Fruit fly (Drosophila melanogaster) S2 (cell line): ENCODE data around the gene CG13937.

ENCODE experiments used
- CG8478 ChIP-seq: fragments of >200 bp; optimal IDR thresholded peaks from 2 replicates; lab custom pipeline; 2018
- CTCF ChIP-seq, 2 experiments: fragments of >200 bp; optimal IDR thresholded peaks; 2 replicates each; lab custom pipeline; 2018

The CG13937 gene

DNA sequence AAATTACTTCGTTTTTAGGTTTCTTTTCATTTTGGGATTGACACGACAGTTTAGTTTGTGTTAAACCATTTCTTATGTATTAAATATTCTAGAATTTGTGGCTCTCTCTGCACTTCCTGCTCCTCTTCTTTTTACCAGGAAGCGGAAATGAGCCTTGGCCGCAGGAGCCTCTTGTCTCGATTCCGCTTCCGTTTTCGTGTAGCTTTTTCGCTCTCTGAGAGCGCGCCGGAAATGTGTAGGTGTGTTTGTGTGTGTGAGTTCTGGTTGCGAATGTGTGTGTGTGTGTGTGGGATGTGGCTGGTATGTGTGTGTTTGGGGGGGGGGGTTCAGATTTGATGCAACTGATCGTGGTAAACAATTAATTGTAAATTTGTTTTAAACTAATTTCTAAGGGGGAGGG is 23.3 kb downstream of the CG13937 start:
- no peak for TF ChIP-seq CTCF (optimal IDR thresholded peaks at IDR 0.05; lab: Kevin White, UChicago)
- TF ChIP-seq CG8478 (lab: Kevin White, UChicago), result no peak

DNA sequence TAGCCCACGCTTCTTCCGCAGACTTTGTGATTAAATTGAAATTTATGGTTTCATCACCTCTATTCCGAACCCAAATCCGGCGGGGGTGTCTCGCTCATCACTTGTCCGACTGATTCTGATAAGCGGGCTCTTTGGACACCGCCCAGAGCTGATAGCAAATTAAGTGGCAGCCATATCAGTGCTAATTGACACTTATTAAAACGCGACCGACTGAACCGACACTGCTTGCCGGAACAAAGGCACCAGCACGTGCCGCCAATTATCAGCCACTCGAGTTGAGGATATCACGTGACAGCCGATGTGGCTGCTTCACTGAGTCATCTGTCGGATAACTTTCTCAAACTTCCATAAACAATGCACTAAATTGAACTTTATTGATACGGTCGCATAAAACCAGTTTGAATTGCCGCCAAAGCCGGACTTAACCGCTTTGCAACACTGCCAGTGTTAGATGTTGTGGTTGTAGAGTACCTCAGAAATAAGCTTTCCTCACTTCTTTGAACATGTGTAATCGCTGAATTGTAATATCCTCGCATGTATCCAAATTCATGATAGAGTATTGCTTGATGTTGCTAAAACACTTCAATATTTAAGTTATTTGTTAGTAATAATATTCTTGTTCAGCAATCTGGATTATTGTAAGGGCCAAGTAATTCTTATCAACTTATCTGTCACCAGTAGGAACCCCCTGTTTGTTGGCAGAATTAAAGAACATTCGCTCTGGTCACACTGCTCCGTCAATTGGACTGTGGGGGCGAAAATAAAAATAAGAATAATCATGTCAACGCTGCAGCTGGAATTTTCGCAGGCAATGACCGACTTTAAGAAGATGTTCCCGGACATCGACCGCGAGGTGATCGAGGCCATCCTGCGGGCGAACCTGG is 26.1 kb downstream of the CG13937 start, which contains the start of gene CG12024:
Gene CG12024, plus strand, starts transcription at position 699 of the 884 bp plus-strand sequence.
- no peak for TF ChIP-seq CTCF (optimal IDR thresholded peaks at IDR 0.05; lab: Kevin White, UChicago)
- no peak for TF ChIP-seq CG8478 (lab: Kevin White, UChicago)

DNA sequence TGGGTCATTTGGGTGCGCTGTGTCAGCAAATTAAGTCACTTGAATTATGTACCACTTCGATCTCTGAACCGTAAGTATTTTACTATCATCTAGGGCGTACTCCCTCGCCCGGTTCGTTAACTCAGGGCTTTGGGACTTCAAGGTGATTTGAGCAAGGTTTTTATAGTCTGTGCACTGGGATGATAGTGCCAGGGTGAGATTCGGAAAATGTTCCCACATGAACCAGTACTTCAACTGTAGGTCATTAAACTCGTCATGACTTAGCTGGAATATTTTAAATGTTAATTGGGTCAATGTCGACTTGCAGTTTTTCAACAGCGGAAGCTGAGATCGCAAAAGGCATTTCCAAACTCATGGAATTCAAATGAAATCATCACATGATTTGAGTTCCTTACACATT is 27.4 kb downstream of the CG13937 start, which contains the start of gene CNMa:
Gene CNMa, minus strand, starts transcription at position 101 of the 400 bp plus-strand sequence.
- no peak for TF ChIP-seq CG8478 (lab: Kevin White, UChicago)
- TF ChIP-seq CTCF (optimal IDR thresholded peaks at IDR 0.05; lab: Kevin White, UChicago), result no peak

DNA sequence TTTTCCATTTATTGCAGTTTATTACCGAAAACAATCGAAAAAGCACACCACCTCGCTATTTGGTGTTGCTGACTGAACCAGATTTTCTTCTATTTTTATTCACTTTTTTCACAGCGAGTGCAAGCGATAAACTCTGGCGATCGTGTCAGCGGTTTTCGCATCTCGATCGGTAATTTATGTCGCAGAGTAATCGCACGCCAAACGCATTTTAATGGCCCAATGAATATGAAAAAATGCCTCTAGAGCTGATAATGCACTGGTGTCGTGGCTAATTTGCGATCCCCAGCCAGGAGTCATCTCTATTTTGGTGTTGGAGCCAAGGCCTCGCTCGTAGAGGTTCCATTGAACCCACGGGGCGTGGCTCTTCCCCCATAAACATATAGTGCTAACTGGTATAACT is 29.6 kb downstream of the CG13937 start:
- TF ChIP-seq CG8478 (lab: Kevin White, UChicago), result no peak
- no peak for TF ChIP-seq CTCF (optimal IDR thresholded peaks at IDR 0.05; lab: Kevin White, UChicago)

DNA sequence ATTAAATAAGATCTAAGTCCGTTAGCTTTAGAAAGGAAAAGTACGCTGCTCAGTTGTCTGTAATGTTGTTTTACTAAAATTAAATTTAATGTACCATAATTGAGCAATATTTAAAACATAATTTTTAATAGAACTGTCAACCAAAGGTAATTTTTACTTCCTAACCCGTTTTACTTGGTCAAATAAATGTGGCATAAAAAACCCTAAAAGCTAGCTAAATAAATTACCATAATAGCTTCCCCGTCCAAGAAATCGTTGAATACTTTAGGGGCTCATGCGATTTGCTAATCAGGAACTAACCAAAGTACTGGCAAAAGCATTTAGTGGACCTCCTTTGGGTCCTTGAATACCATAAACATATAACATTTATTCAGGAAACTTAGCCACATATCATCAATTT is 32.3 kb downstream of the CG13937 start:
- TF ChIP-seq CTCF (optimal IDR thresholded peaks at IDR 0.05; lab: Kevin White, UChicago) (no peak), CG8478 (lab: Kevin White, UChicago) (no peak)

DNA sequence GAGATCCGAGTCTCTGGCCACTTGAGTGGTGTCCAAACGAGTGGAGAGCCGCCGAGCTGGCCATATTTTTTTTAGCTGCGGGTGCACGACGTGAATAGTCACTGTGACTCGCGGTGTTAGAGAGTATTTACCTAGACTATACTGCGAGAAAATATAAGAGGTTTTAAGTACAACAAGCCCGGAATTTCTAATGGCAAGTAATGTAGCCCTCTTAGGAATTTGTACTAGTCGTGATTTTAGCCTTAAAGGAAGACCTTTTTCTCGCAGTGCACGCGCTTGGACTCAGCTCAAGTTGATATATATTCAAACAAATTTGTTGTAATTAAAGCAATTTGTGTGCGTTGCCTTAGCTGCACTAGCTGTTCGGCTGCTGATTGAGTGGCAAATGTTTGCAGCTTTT is 38.2 kb downstream of the CG13937 start:
- TF ChIP-seq CTCF (optimal IDR thresholded peaks at IDR 0.05; lab: Kevin White, UChicago), result no peak
- TF ChIP-seq CG8478 (lab: Kevin White, UChicago), result no peak

DNA sequence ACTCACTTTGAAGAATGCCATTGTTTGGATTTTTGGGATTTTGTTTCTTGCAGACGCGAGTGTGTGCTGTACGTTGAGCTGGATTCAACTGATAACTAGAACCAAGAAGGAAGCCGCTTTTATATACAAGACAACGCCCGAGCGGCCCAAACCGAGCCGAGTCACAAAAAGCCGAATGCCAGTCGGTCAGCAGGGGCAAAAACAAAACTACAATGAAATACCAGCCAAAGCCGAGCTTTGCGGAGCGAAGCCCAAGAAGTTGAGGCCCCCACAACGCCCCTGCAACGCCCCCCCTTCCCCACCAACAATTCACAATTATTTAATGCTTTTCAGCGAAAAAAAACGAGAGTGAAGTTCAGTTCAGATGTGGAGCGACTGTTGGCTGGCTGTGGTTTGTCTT is 40.9 kb downstream of the CG13937 start, which contains the start of gene Cpr62Bc:
Gene Cpr62Bc, minus strand, starts transcription at position 101 of the 400 bp plus-strand sequence.
- TF ChIP-seq CG8478 (lab: Kevin White, UChicago) (no peak), CTCF (optimal IDR thresholded peaks at IDR 0.05; lab: Kevin White, UChicago) (no peak)

dm6 chr3L:1835064-1835463 is 47.8 kb downstream of the CG13937 start, which contains the start of gene Cpr62Bb:
Gene Cpr62Bb, minus strand, starts transcription at chr3L:1835164.
- TF ChIP-seq CG8478 (lab: Kevin White, UChicago), result no peak
- TF ChIP-seq CTCF (optimal IDR thresholded peaks at IDR 0.05; lab: Kevin White, UChicago), result no peak

DNA sequence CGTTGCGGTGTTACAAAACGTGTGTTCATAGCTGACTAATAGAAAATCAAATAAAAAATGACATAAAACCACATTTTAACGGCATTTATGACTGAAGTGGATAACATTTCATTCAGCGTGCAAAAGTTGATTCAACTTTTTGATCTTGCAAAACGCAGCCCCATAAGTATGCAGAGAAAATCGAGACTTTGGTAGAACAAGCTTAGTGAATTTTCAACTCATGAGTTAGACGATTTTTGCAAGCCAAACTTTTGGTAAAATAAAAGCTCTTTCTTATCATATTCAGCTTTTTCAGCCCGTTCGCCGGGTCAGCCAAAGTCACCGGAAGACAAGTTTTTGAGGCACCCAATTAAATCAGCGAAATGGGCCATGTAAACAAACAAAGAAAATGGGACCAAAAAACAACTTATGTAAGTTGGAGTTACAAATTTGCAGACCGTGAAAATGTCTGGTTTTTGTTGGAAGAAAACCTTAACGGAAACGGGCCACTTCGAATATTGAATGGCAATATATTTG is 51.0 kb downstream of the CG13937 start, which contains the start of gene Cpr62Ba:
Gene Cpr62Ba, minus strand, starts transcription at position 31 of the 516 bp plus-strand sequence.
- TF ChIP-seq CG8478 (lab: Kevin White, UChicago), result no peak

DNA sequence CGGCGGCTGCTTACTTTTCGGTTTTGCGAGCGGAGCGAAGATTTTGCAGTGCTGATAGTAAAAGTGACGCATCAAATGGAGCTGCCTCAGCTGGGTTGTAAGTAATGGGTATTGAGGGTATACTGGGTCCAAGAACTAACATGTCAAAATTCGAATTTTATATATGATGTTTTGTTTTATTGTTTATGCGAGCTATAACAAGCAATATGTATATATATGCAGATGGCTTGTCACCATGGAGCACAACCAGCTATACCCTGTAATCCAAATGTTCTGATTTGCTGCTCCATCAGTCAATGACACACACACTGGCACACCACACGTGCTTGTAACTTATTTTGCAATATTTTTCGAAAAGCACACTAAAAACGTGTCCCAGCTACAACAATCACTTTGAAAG is 53.3 kb downstream of the CG13937 start:
- no peak for TF ChIP-seq CG8478 (lab: Kevin White, UChicago)
- TF ChIP-seq CTCF (optimal IDR thresholded peaks at IDR 0.05; lab: Kevin White, UChicago), result no peak

DNA sequence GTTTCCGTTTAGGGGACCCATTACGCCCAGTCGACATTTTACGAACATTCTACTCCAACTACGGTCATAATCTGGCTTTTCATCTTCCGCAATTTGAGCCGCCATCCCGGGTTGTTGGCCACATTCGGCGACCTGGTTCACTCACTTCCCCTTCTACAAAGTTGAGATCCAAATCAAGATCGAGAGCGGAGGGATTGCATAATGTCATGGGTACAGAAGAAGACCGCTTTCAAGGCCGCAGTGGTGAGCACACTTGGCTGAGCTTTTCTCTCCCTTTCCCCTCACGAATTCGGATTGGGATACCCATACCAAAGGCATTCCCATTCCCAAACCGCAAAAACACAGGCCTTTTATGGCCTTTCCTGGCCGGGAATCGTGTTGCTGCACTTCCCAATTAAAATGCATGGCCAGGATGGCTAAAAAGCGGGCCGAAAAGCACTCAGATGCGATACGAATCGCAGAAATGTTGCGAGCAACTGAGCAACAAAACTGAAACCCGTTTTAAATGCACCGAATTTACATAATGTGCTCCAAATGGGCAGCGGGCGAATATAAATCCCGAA is 55.0 kb downstream of the CG13937 start:
- TF ChIP-seq CTCF (optimal IDR thresholded peaks at IDR 0.05; lab: Kevin White, UChicago) (no peak), CG8478 (lab: Kevin White, UChicago) (no peak)
